Fruit fly (Drosophila melanogaster): ENCODE data around the gene Hsp27.

Hsp27 gene

DNA sequence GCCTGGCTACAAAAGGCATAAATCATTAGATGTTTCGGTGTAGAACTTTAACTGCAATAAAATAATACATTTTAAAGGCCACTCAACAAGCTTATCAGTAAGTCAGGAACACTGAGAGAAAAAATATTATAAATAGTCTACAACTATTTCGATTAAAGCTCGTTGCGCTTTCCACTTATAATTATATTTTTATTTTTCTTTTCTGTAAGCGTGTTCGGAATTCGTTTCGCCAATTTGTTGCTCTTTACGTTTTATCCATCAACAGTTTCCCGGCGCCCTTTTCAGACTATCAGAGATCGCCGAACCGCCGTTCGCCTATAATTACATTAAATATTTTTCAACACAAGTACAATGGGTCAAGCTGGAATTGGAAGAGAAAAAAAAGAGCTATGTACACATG, 44.8 kb upstream of the Hsp27 start:
- TF ChIP-seq dysf (GFP tag; IDR thresholded peaks at IDR 0.05) (peak; percentile 7; the same call in 1 of the 3 replicates), CG7839 (tag; optimal IDR thresholded peaks at IDR 0.05) (peak; percentile 37), Dad (GFP tag; optimal IDR thresholded peaks at IDR 0.05) (no peak), CG12236 (GFP tag; optimal IDR thresholded peaks at IDR 0.05) (no peak), slbo (GFP tag; IDR thresholded peaks at IDR 0.05) (peak; percentile 43), Med (GFP tag) (peak; percentile 79), CG17361 (GFP tag; IDR thresholded peaks at IDR 0.05) (no peak), row (GFP tag; IDR thresholded peaks at IDR 0.05) (peak; percentile 56), CG2120 (GFP tag; optimal IDR thresholded peaks at IDR 0.05) (peak; percentile 21), sens (GFP tag) (peak; percentile 70), grau (tag; optimal IDR thresholded peaks at IDR 0.05) (peak; percentile 7), Doc3 (GFP tag; IDR thresholded peaks at IDR 0.05; ENCODE audit: partially characterized antibody) (no peak), CG2202 (tag; optimal IDR thresholded peaks at IDR 0.05) (no peak), CG13424 (tag; optimal IDR thresholded peaks at IDR 0.05) (no peak), hkb (optimal IDR thresholded peaks at IDR 0.05) (no peak), hkb (GFP tag; IDR thresholded peaks at IDR 0.05) (peak; percentile 39), CG18262 (tag; optimal IDR thresholded peaks at IDR 0.05) (no peak), hb (GFP tag; IDR thresholded peaks at IDR 0.05; ENCODE audit: partially characterized antibody) (no peak), CG9932 (GFP tag; IDR thresholded peaks at IDR 0.05) (peak; percentile 26; the same call in 1 of the 2 replicates), insv (GFP tag; optimal IDR thresholded peaks at IDR 0.05) (no peak), p53 (GFP tag; optimal IDR thresholded peaks at IDR 0.05) (no peak), Sox100B (GFP tag; optimal IDR thresholded peaks at IDR 0.05) (no peak), Rfx (GFP tag; IDR thresholded peaks at IDR 0.05) (0 out of 2 replicates have a peak, but pooled peaks have one; percentile 25), Taf1 (GFP tag; IDR thresholded peaks at IDR 0.05) (no peak), CG10366 (GFP tag; IDR thresholded peaks at IDR 0.05) (no peak), amos (GFP tag; IDR thresholded peaks at IDR 0.05; ENCODE audit: partially characterized antibody) (no peak), ato (GFP tag; IDR thresholded peaks at IDR 0.05; ENCODE audit: partially characterized antibody) (no peak), CG11504 (tag; optimal IDR thresholded peaks at IDR 0.05) (peak; percentile 2), CG4617 (GFP tag; optimal IDR thresholded peaks at IDR 0.05; ENCODE audit: borderline replicate concordance) (no peak), CG33557 (GFP tag; optimal IDR thresholded peaks at IDR 0.05) (no peak), lilli (GFP tag; optimal IDR thresholded peaks at IDR 0.05) (peak; percentile 24), D19A (tag; optimal IDR thresholded peaks at IDR 0.05) (peak; percentile 21)

DNA sequence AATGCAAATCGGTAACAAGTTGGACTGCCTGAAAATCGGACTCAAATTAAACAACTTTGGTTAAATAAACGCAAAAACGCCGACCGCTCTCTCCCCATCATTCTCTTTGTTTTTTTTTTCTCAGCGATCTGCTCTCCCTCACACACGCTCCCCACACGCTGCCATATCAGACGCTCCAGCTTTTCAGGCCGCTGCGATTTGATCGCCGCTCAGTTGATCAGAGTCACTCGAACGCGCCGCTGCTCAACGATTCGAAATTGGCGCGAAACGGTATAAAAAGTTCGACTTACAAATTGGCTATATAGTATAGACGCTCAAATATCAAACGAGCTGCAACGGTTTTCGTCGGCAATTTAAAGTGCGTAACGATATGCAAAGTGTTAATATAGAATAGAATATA, 43.6 kb upstream of the Hsp27 start:
- TF ChIP-seq ind (GFP tag; optimal IDR thresholded peaks at IDR 0.05) (no peak), jumu (GFP tag; optimal IDR thresholded peaks at IDR 0.05) (no peak), Elba2 (GFP tag; optimal IDR thresholded peaks at IDR 0.05) (no peak), fd96Cb (tag; optimal IDR thresholded peaks at IDR 0.05) (no peak), kni (GFP tag; optimal IDR thresholded peaks at IDR 0.05) (no peak), Med (GFP tag) (peak; percentile 69), bab2 (GFP tag; optimal IDR thresholded peaks at IDR 0.05) (no peak), row (GFP tag; IDR thresholded peaks at IDR 0.05) (no peak), vvl (GFP tag; IDR thresholded peaks at IDR 0.05) (peak; percentile 47; the same call in 1 of the 2 replicates), Dip3 (GFP tag; optimal IDR thresholded peaks at IDR 0.05) (no peak), Trl (optimal IDR thresholded peaks at IDR 0.05) (peak; percentile 70 to 82), Trl (GFP tag; optimal IDR thresholded peaks at IDR 0.05) (no peak), CG4424 (GFP tag; optimal IDR thresholded peaks at IDR 0.05) (no peak), CG8924 (tag; optimal IDR thresholded peaks at IDR 0.05) (no peak), ci (GFP tag; IDR thresholded peaks at IDR 0.05) (peak; percentile 18; the same call in 1 of the 3 replicates), fru (optimal IDR thresholded peaks at IDR 0.05) (no peak), Antp (GFP tag; optimal IDR thresholded peaks at IDR 0.05) (no peak), CG9817 (tag; optimal IDR thresholded peaks at IDR 0.05) (no peak), Drgx (GFP tag; IDR thresholded peaks at IDR 0.05) (0 out of 2 replicates have a peak, but pooled peaks have one; percentile 28), Jarid2 (GFP tag; optimal IDR thresholded peaks at IDR 0.05) (peak; percentile 46), CG2875 (GFP tag; optimal IDR thresholded peaks at IDR 0.05) (no peak), Nf-YC (tag; optimal IDR thresholded peaks at IDR 0.05) (no peak), gro (GFP tag; optimal IDR thresholded peaks at IDR 0.05) (no peak), Bgb (GFP tag; IDR thresholded peaks at IDR 0.05; ENCODE audit: partially characterized antibody) (0 out of 2 replicates have a peak, but pooled peaks have one; percentile 10)
